Fruit fly (Drosophila melanogaster) whole organism, embryonic: ENCODE measurements around the gene CG14439.

Source experiments
- CG1233 ChIP-seq: fragments of 200-800 bp; sonication (Bioruptor generic); optimal IDR thresholded peaks from 4 replicates; lab custom pipeline; 2018; ENCODE audit warnings: missing biosample characterization, mild to moderate bottlenecking, missing genetic modification characterization
- CG13624 ChIP-seq: fragments of 200-800 bp; sonication (Bioruptor generic); optimal IDR thresholded peaks from 2 replicates; lab custom pipeline; 2016; ENCODE audit warnings: missing biosample characterization, missing genetic modification characterization
- CG14050 ChIP-seq: fragments of 200-800 bp; sonication (Bioruptor generic); IDR thresholded peaks from 3 replicates; pipeline ENCODE4 v1.3.6; 2022; ENCODE audit warnings: missing biosample characterization, missing genetic modification characterization
- CG14667 ChIP-seq: fragments of 200-800 bp; sonication (Bioruptor generic); IDR thresholded peaks from 2 replicates; pipeline ENCODE4 v1.3.6; 2022; ENCODE audit warnings: missing biosample characterization, missing genetic modification characterization
- CG15073 ChIP-seq: fragments of 200-800 bp; sonication (Bioruptor generic); optimal IDR thresholded peaks from 2 replicates; lab custom pipeline; 2016; ENCODE audit warnings: missing biosample characterization, missing genetic modification characterization
- CG15514 ChIP-seq: fragments of 200-800 bp; sonication (Bioruptor generic); optimal IDR thresholded peaks from 3 replicates; lab custom pipeline; 2017; ENCODE audit warnings: missing biosample characterization, missing genetic modification characterization, mild to moderate bottlenecking, moderate library complexity, missing genetic modification reagents
- CG15696 ChIP-seq: fragments of 200-800 bp; sonication (Bioruptor generic); optimal IDR thresholded peaks from 2 replicates; lab custom pipeline; 2019; ENCODE audit warnings: missing biosample characterization, mild to moderate bottlenecking, missing genetic modification characterization, moderate library complexity
- CG3407 ChIP-seq: fragments of 200-800 bp; sonication (Bioruptor generic); optimal IDR thresholded peaks from 2 replicates; lab custom pipeline; 2018; ENCODE audit warnings: missing biosample characterization, mild to moderate bottlenecking, missing genetic modification characterization
- CG3995 ChIP-seq: fragments of 200-800 bp; sonication (Bioruptor generic); optimal IDR thresholded peaks from 3 replicates; lab custom pipeline; 2016; ENCODE audit warnings: missing biosample characterization, missing genetic modification characterization
- CG4360 ChIP-seq: fragments of 200-800 bp; sonication (Bioruptor generic); IDR thresholded peaks from 2 replicates; pipeline ENCODE4 v1.3.6; 2022; ENCODE audit warnings: missing biosample characterization, missing genetic modification characterization
- CG5180 ChIP-seq: fragments of 200-800 bp; sonication (Bioruptor generic); optimal IDR thresholded peaks from 3 replicates; lab custom pipeline; 2017; ENCODE audit warnings: missing biosample characterization, missing genetic modification characterization, mild to moderate bottlenecking, moderate library complexity, missing genetic modification reagents
- CG6683 ChIP-seq: fragments of 200-800 bp; sonication (Bioruptor generic); optimal IDR thresholded peaks from 2 replicates; lab custom pipeline; 2017; ENCODE audit warnings: missing biosample characterization, mild to moderate bottlenecking, missing genetic modification characterization, missing genetic modification reagents
- CG6854 ChIP-seq: fragments of 200-800 bp; sonication (Bioruptor generic); optimal IDR thresholded peaks from 3 replicates; lab custom pipeline; 2017; ENCODE audit warnings: missing biosample characterization, mild to moderate bottlenecking, missing genetic modification characterization
- CG9876 ChIP-seq: fragments of 200-800 bp; sonication (Bioruptor generic); optimal IDR thresholded peaks from 2 replicates; lab custom pipeline; 2016; ENCODE audit warnings: missing biosample characterization, missing genetic modification characterization
- Ets65A ChIP-seq: fragments of 200-800 bp; sonication (Bioruptor generic); peaks from one replicate; lab custom pipeline; 2016; ENCODE audit warnings: missing biosample characterization, missing genetic modification characterization
- Fer1 ChIP-seq: fragments of 200-800 bp; sonication (Bioruptor generic); optimal IDR thresholded peaks from 2 replicates; lab custom pipeline; 2017; ENCODE audit warnings: missing biosample characterization, mild to moderate bottlenecking, missing genetic modification characterization
- H15 ChIP-seq: fragments of 200-800 bp; sonication (Bioruptor generic); IDR thresholded peaks from 3 replicates; pipeline ENCODE4 v1.3.6; 2022; ENCODE audit warnings: missing biosample characterization, missing genetic modification characterization
- Hsf ChIP-seq: fragments of 200-800 bp; sonication (Bioruptor generic); optimal IDR thresholded peaks from 3 replicates; lab custom pipeline; 2016; ENCODE audit warnings: missing biosample characterization, missing genetic modification characterization
- Jarid2 ChIP-seq: fragments of 200-800 bp; sonication (Bioruptor generic); optimal IDR thresholded peaks from 3 replicates; lab custom pipeline; 2017; ENCODE audit warnings: mild to moderate bottlenecking, missing biosample characterization, missing genetic modification reagents, missing genetic modification characterization
- Lhr ChIP-seq: fragments of 200-800 bp; sonication (Bioruptor generic); optimal IDR thresholded peaks from 3 replicates; lab custom pipeline; 2017; ENCODE audit warnings: mild to moderate bottlenecking, missing biosample characterization, missing genetic modification reagents, missing genetic modification characterization
- Lim3 ChIP-seq: fragments of 200-800 bp; sonication (Bioruptor generic); IDR thresholded peaks from 2 replicates; pipeline ENCODE4 v1.3.6; 2022; ENCODE audit warnings: missing biosample characterization, missing genetic modification characterization
- Meics ChIP-seq: fragments of 200-800 bp; sonication (Bioruptor generic); optimal IDR thresholded peaks from 2 replicates; lab custom pipeline; 2017; ENCODE audit warnings: missing biosample characterization, mild to moderate bottlenecking, missing genetic modification characterization
- NK7.1 ChIP-seq: fragments of 200-800 bp; sonication (Bioruptor generic); optimal IDR thresholded peaks from 3 replicates; lab custom pipeline; 2016; ENCODE audit warnings: missing biosample characterization, missing genetic modification characterization
- NfI ChIP-seq: fragments of 200-800 bp; sonication (Bioruptor generic); optimal IDR thresholded peaks from 3 replicates; lab custom pipeline; 2018; ENCODE audit warnings: missing biosample characterization, mild to moderate bottlenecking, missing genetic modification characterization, moderate library complexity
- Opbp ChIP-seq: fragments of 200-800 bp; sonication (Bioruptor generic); IDR thresholded peaks from 3 replicates; pipeline ENCODE4 v1.3.6; 2022; ENCODE audit warnings: missing biosample characterization, missing genetic modification characterization; ENCODE audit not compliant: partially characterized antibody
- ac ChIP-seq: fragments of 200-800 bp; sonication (Bioruptor generic); optimal IDR thresholded peaks from 3 replicates; lab custom pipeline; 2017; ENCODE audit warnings: missing biosample characterization, mild to moderate bottlenecking, missing genetic modification characterization
- amos ChIP-seq: fragments of 200-800 bp; sonication (Bioruptor generic); IDR thresholded peaks from 2 replicates; pipeline ENCODE4 v1.3.6; 2022; ENCODE audit warnings: missing biosample characterization, missing genetic modification characterization; ENCODE audit not compliant: partially characterized antibody
- chm ChIP-seq: fragments of 200-800 bp; sonication (Bioruptor generic); IDR thresholded peaks from 2 replicates; pipeline ENCODE4 v1.3.6; 2022; ENCODE audit warnings: missing biosample characterization, missing genetic modification characterization
- cwo ChIP-seq: fragments of 200-800 bp; sonication (Bioruptor generic); optimal IDR thresholded peaks from 3 replicates; lab custom pipeline; 2017; ENCODE audit warnings: missing biosample characterization, missing genetic modification characterization, mild to moderate bottlenecking, moderate library complexity, missing genetic modification reagents
- da ChIP-seq: fragments of 200-800 bp; sonication (Bioruptor generic); optimal IDR thresholded peaks from 2 replicates; lab custom pipeline; 2016; ENCODE audit warnings: missing biosample characterization, missing genetic modification characterization
- dm ChIP-seq: fragments of 200-800 bp; sonication (Bioruptor generic); optimal IDR thresholded peaks from 3 replicates; lab custom pipeline; 2016; ENCODE audit warnings: missing biosample characterization, missing genetic modification characterization
- dpn ChIP-seq, 2 experiments: fragments of 200-800 bp; sonication (Bioruptor generic); optimal IDR thresholded peaks; 3 replicates each; lab custom pipeline; 2016; ENCODE audit warnings: missing biosample characterization in 2 of 2, missing genetic modification characterization in 2 of 2
- eve ChIP-seq, 2 experiments: fragments of >200 bp; optimal IDR thresholded peaks; 2 replicates each; lab custom pipeline; 2017; ENCODE audit warnings: missing biosample characterization in 2 of 2, missing genetic modification characterization in 2 of 2
- fd64A ChIP-seq: fragments of 200-800 bp; sonication (Bioruptor generic); optimal IDR thresholded peaks from 3 replicates; lab custom pipeline; 2018; ENCODE audit warnings: missing biosample characterization, mild to moderate bottlenecking, missing genetic modification characterization
- gcm ChIP-seq: fragments of 200-800 bp; sonication (Bioruptor generic); optimal IDR thresholded peaks from 2 replicates; lab custom pipeline; 2019; ENCODE audit warnings: missing biosample characterization, mild to moderate bottlenecking, missing genetic modification characterization, moderate library complexity
- jumu ChIP-seq: fragments of 200-800 bp; sonication (Bioruptor generic); optimal IDR thresholded peaks from 3 replicates; lab custom pipeline; 2016; ENCODE audit warnings: missing biosample characterization, missing genetic modification characterization
- ken ChIP-seq: fragments of 200-800 bp; sonication (Bioruptor generic); IDR thresholded peaks from 3 replicates; pipeline ENCODE4 v1.3.6; 2022; ENCODE audit warnings: missing biosample characterization, missing genetic modification characterization
- kni ChIP-seq: fragments of 200-800 bp; sonication (Bioruptor generic); optimal IDR thresholded peaks from 3 replicates; lab custom pipeline; 2017; ENCODE audit warnings: mild to moderate bottlenecking, missing biosample characterization, missing genetic modification reagents, missing genetic modification characterization
- lov ChIP-seq, 2 experiments: fragments of 200-800 bp in 1 of 2; fragments of >200 bp in 1 of 2; sonication (Bioruptor generic) in 1 of 2; IDR thresholded peaks in 1 of 2; optimal IDR thresholded peaks in 1 of 2; 2 replicates in 1 of 2; 3 replicates in 1 of 2; pipeline versions ENCODE4 v1.3.6 to Lab custom; 2017 to 2022; ENCODE audit warnings: missing biosample characterization in 1 of 2, missing genetic modification characterization in 1 of 2
- mld ChIP-seq: fragments of 200-800 bp; sonication (Bioruptor generic); IDR thresholded peaks from 3 replicates; pipeline ENCODE4 v1.3.6; 2022; ENCODE audit warnings: missing biosample characterization, missing genetic modification characterization; ENCODE audit not compliant: partially characterized antibody
- nerfin-2 ChIP-seq: fragments of 200-800 bp; sonication (Bioruptor generic); IDR thresholded peaks from 2 replicates; pipeline ENCODE4 v1.3.6; 2022; ENCODE audit warnings: missing biosample characterization, missing genetic modification characterization; ENCODE audit not compliant: partially characterized antibody
- nom ChIP-seq: fragments of 200-800 bp; sonication (Bioruptor generic); optimal IDR thresholded peaks from 2 replicates; lab custom pipeline; 2017; ENCODE audit warnings: missing biosample characterization, missing genetic modification characterization, mild to moderate bottlenecking, moderate library complexity, missing genetic modification reagents
- pzg ChIP-seq: fragments of 200-800 bp; sonication (Bioruptor generic); optimal IDR thresholded peaks from 3 replicates; lab custom pipeline; 2018; ENCODE audit warnings: missing biosample characterization, mild to moderate bottlenecking, missing genetic modification characterization, moderate library complexity
- sob ChIP-seq: fragments of 200-800 bp; sonication (Bioruptor generic); IDR thresholded peaks from 2 replicates; pipeline ENCODE4 v1.3.6; 2022; ENCODE audit warnings: missing biosample characterization, missing genetic modification characterization
- sqz ChIP-seq: fragments of 200-800 bp; sonication (Bioruptor generic); optimal IDR thresholded peaks from 3 replicates; lab custom pipeline; 2018; ENCODE audit warnings: missing biosample characterization, mild to moderate bottlenecking, missing genetic modification characterization
- tio ChIP-seq: fragments of 200-800 bp; sonication (Bioruptor generic); optimal IDR thresholded peaks from 2 replicates; lab custom pipeline; 2017; ENCODE audit warnings: missing biosample characterization, missing genetic modification characterization, inconsistent platforms
- tll ChIP-seq, 2 experiments: fragments of 200-800 bp in 1 of 2; fragments of >200 bp in 1 of 2; sonication (Bioruptor generic) in 1 of 2; optimal IDR thresholded peaks; 2 replicates each; lab custom pipeline; 2017 to 2019; ENCODE audit warnings: missing biosample characterization in 2 of 2, missing genetic modification characterization in 2 of 2, mild to moderate bottlenecking in 1 of 2, moderate library complexity in 1 of 2
- wek ChIP-seq: fragments of 200-800 bp; sonication (Bioruptor generic); optimal IDR thresholded peaks from 3 replicates; lab custom pipeline; 2018; ENCODE audit warnings: missing biosample characterization, mild to moderate bottlenecking, missing genetic modification characterization, moderate library complexity
- yki ChIP-seq: fragments of >200 bp; optimal IDR thresholded peaks from 3 replicates; lab custom pipeline; 2018
- zf30C ChIP-seq: fragments of 200-800 bp; sonication (Bioruptor generic); optimal IDR thresholded peaks from 3 replicates; lab custom pipeline; 2018; ENCODE audit warnings: missing biosample characterization, mild to moderate bottlenecking, missing genetic modification characterization

The CG14439 gene

DNA sequence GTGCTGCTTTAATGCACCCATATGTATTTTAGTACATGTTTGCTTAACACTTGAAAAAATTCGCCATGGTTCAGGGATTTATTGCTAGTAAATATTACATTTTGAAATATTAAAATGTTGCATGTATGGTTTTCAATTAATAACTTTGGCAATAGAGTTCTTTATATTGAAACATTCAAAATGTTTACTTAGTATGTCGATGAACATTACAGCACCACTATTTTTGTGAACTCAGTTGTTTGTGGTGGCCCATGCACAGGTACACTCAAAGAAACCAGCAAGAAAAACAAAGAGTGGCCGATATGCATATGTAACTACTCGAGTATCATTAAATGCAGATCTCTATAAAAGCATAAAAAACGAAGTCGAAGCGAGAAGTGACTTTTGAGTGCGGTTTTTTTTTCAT, 45.3 kb upstream of the CG14439 start (continued):
- TF ChIP-seq cwo (GFP tag; lab: Kevin White, UChicago) (peak; percentile 26), CG15696 (tag; lab: Kevin White, UChicago) (peak; percentile 72), Ets65A (GFP tag; lab: Kevin White, UChicago) (peak; percentile 88), Lhr (peak; percentile 23), nerfin-2 (GFP tag; lab: Robert Waterston, UW) (no peak), CG6683 (GFP tag; lab: Kevin White, UChicago) (no peak), CG5180 (GFP tag; lab: Kevin White, UChicago) (peak; percentile 66), amos (GFP tag; lab: Robert Waterston, UW) (no peak), CG3995 (no peak), NK7.1 (GFP tag; lab: Kevin White, UChicago) (peak; percentile 35), yki (lab: Kevin White, UChicago) (no peak), CG6854 (GFP tag; lab: Kevin White, UChicago) (no peak), NfI (peak; percentile 44), CG3407 (GFP tag; lab: Kevin White, UChicago) (peak; percentile 50), pzg (GFP tag; lab: Kevin White, UChicago) (no peak), CG9876 (GFP tag; lab: Kevin White, UChicago) (no peak), CG14050 (peak; percentile 54), fd64A (GFP tag; lab: Kevin White, UChicago) (peak; percentile 1), lov (optimal IDR thresholded peaks at IDR 0.05; lab: Kevin White, UChicago) (no peak), lov (GFP tag; IDR thresholded peaks at IDR 0.05; lab: Robert Waterston, UW) (0 out of 3 replicates have a peak, but pooled peaks have one; percentile 15), Opbp (GFP tag; lab: Robert Waterston, UW) (no peak), mld (no peak), ken (GFP tag; lab: Robert Waterston, UW) (0 out of 3 replicates have a peak, but pooled peaks have one; percentile 31), Meics (GFP tag; lab: Kevin White, UChicago) (peak; percentile 49), CG15073 (GFP tag; lab: Kevin White, UChicago) (no peak), CG13624 (GFP tag; lab: Kevin White, UChicago) (no peak), Fer1 (GFP tag; lab: Kevin White, UChicago) (peak; percentile 14)
- TF ChIP-seq, all 482 proteins: peak for 276

DNA sequence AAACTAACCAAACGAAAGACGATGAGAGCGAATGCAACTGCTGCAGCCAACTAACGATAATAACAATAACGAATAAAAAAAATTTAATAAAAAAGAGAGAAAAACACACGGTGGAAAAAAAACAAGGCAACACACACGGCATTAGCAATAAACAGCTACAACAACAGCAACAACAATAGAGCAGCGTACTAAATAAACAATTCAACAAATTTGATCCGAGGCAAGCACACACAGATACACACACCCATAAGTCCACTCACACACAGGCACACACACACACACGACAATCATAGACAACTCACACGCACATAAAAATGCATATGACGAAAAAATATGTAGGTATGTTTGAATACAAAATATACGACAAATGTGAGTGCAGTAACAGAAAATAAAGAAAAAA, 44.8 kb upstream of the CG14439 start:
- no peak for TF ChIP-seq nom (GFP tag; lab: Kevin White, UChicago)
- no peak for TF ChIP-seq tll (GFP tag; optimal IDR thresholded peaks at IDR 0.05; lab: Kevin White, UChicago)
- peak; percentile 44; the same call in 1 of the 2 replicates for TF ChIP-seq chm (GFP tag; lab: Robert Waterston, UW)
- TF ChIP-seq da = no peak
- TF ChIP-seq CG14667 = no peak
- TF ChIP-seq ac = no peak
- TF ChIP-seq kni (GFP tag; lab: Kevin White, UChicago) = peak; percentile 48
- no peak for TF ChIP-seq gcm (GFP tag; lab: Kevin White, UChicago)
- TF ChIP-seq tio (GFP tag; lab: Kevin White, UChicago) = no peak
- no peak for TF ChIP-seq H15 (GFP tag; lab: Robert Waterston, UW)
- peak; percentile 83 for TF ChIP-seq CG4360
- no peak for TF ChIP-seq CG1233 (GFP tag; lab: Kevin White, UChicago)
- TF ChIP-seq eve (GFP tag; optimal IDR thresholded peaks at IDR 0.05; lab: Kevin White, UChicago) = no peak
- TF ChIP-seq Lim3 (GFP tag; lab: Robert Waterston, UW) = no peak
- no peak for TF ChIP-seq jumu
- no peak for TF ChIP-seq CG15514 (GFP tag; lab: Kevin White, UChicago)
- TF ChIP-seq sqz (GFP tag; lab: Kevin White, UChicago) = peak; percentile 86
- TF ChIP-seq sob (GFP tag; lab: Robert Waterston, UW) = no peak
- no peak for TF ChIP-seq dpn (GFP tag; optimal IDR thresholded peaks at IDR 0.05; lab: Kevin White, UChicago)
- TF ChIP-seq Jarid2 = no peak
- TF ChIP-seq zf30C = peak; percentile 14
- no peak for TF ChIP-seq Hsf (GFP tag; lab: Kevin White, UChicago)
- TF ChIP-seq wek (GFP tag; lab: Kevin White, UChicago) = no peak
- TF ChIP-seq dm (GFP tag; lab: Kevin White, UChicago) = no peak
